Worm (Caenorhabditis elegans): Measurements from ENCODE around the gene unc-85.

Gene unc-85

DNA sequence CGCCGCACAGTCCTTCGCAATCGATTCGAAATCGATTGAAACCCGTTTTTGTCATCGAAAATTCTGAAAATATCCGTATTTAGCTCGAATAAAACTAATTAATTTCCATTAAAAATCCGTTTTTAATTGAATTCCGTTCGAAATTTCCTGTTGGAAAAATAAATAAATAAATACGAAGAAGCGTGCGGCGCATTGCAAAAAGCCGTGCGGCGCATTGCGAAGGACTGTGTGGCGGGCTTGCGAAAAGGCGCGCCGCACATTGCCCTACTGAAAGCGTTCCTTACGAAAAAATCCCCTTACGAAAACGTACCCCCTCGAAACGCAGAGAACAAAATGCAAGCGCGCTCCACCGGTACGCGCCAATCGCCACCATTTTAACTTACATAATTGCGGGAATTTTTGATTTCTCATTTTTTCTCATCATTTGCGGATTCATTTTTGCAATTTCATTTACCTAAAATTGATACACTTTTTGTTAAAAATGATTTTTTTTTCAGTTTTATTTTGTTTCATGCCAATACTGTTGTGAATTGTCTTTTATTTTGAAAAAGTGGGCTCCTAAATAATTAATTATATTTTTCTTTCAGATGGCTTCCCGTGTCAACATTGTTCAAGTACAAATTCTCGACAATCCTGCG is at the start of gene unc-85:
Gene unc-85 (plus strand): TSS at position 588 of the 638 bp plus-strand sequence.
- peak; percentile 45 for TF ChIP-seq fax-1 (tag; optimal IDR thresholded peaks at IDR 0.05)
- peak; percentile 41 for TF ChIP-seq fkh-6 (tag; optimal IDR thresholded peaks at IDR 0.05)
- peak; percentile 8 for TF ChIP-seq Y22D7AL.16 (tag; optimal IDR thresholded peaks at IDR 0.05)
- TF ChIP-seq K09A11.1 (tag; optimal IDR thresholded peaks at IDR 0.05; ENCODE audit: insufficient read depth): peak; percentile 3
- peak; percentile 65 for TF ChIP-seq hlh-8 (tag; optimal IDR thresholded peaks at IDR 0.05)
- peak; percentile 35 for TF ChIP-seq lin-11 (tag; optimal IDR thresholded peaks at IDR 0.05)
- peak; percentile 3 for TF ChIP-seq C38D4.7 (GFP tag; optimal IDR thresholded peaks at IDR 0.05)
- peak; percentile 19 for TF ChIP-seq ets-4 (tag; optimal IDR thresholded peaks at IDR 0.05)
- TF ChIP-seq ceh-2 (tag; optimal IDR thresholded peaks at IDR 0.05): peak; percentile 66
- peak; percentile 73 for TF ChIP-seq ceh-18 (tag; optimal IDR thresholded peaks at IDR 0.05)
- TF ChIP-seq ceh-48 (tag; optimal IDR thresholded peaks at IDR 0.05): peak; percentile 16
- peak; percentile 85 for TF ChIP-seq ref-2 (tag; optimal IDR thresholded peaks at IDR 0.05)
- peak; percentile 60 for TF ChIP-seq ttx-3 (tag; optimal IDR thresholded peaks at IDR 0.05)
- TF ChIP-seq lim-6 (tag; optimal IDR thresholded peaks at IDR 0.05): peak; percentile 35
- TF ChIP-seq ceh-34 (tag; optimal IDR thresholded peaks at IDR 0.05): peak; percentile 75
- TF ChIP-seq ceh-6 (GFP tag; optimal IDR thresholded peaks at IDR 0.05): peak; percentile 44
- peak; percentile 73 for TF ChIP-seq C08G9.2 (tag; optimal IDR thresholded peaks at IDR 0.05)
- peak; percentile 26 for TF ChIP-seq eyg-1 (tag; optimal IDR thresholded peaks at IDR 0.05)
- peak; percentile 61 for TF ChIP-seq ceh-19 (GFP tag; optimal IDR thresholded peaks at IDR 0.05)
- peak; percentile 70 for TF ChIP-seq unc-42 (tag; optimal IDR thresholded peaks at IDR 0.05)
- peak; percentile 91 for TF ChIP-seq tbx-2 (tag; optimal IDR thresholded peaks at IDR 0.05)
- peak; percentile 55 for TF ChIP-seq rnt-1 (tag; optimal IDR thresholded peaks at IDR 0.05)
- peak; percentile 51 for TF ChIP-seq ztf-16 (tag; optimal IDR thresholded peaks at IDR 0.05)
- TF ChIP-seq dmd-4 (tag; optimal IDR thresholded peaks at IDR 0.05; ENCODE audit: borderline replicate concordance): peak; percentile 64
- TF ChIP-seq F13H6.1 (tag; optimal IDR thresholded peaks at IDR 0.05): peak; percentile 60
- TF ChIP-seq che-1 (tag; optimal IDR thresholded peaks at IDR 0.05): peak; percentile 51
- TF ChIP-seq ceh-14 (tag; optimal IDR thresholded peaks at IDR 0.05): peak; percentile 91
- peak; percentile 60 for TF ChIP-seq pqm-1 (tag; optimal IDR thresholded peaks at IDR 0.05)
- TF ChIP-seq sox-4 (tag; optimal IDR thresholded peaks at IDR 0.05): peak; percentile 63
- TF ChIP-seq ceh-31 (tag; optimal IDR thresholded peaks at IDR 0.05): peak; percentile 86
- peak; percentile 77 for TF ChIP-seq unc-86 (tag; optimal IDR thresholded peaks at IDR 0.05)
- TF ChIP-seq gmeb-2 (tag; optimal IDR thresholded peaks at IDR 0.05): peak; percentile 59
- peak; percentile 78 for TF ChIP-seq nfya-1 (tag; optimal IDR thresholded peaks at IDR 0.05)
- TF ChIP-seq tbx-7 (tag; optimal IDR thresholded peaks at IDR 0.05): peak; percentile 41
- TF ChIP-seq pha-2 (tag; optimal IDR thresholded peaks at IDR 0.05): peak; percentile 17
- TF ChIP-seq zip-5 (tag; optimal IDR thresholded peaks at IDR 0.05): peak; percentile 56
- TF ChIP-seq pat-9 (tag; optimal IDR thresholded peaks at IDR 0.05): peak; percentile 33
- 0 out of 2 replicates have a peak, but pooled peaks have one; percentile 20 for TF ChIP-seq unc-3 (GFP tag; conservative IDR thresholded peaks at IDR 0.05)
- peak; percentile 73 for TF ChIP-seq unc-3 (tag; optimal IDR thresholded peaks at IDR 0.05)
- peak; percentile 47 for TF ChIP-seq T23F11.4 (GFP tag; optimal IDR thresholded peaks at IDR 0.05)

ce11 chrII:4655834-4656233 is 46.0 kb upstream of the unc-85 start, which contains the start of gene fut-6:
fut-6 (minus strand) TSS chrII:4655934.
- TF ChIP-seq fkh-6 (tag; optimal IDR thresholded peaks at IDR 0.05): no peak
- TF ChIP-seq ttx-3 (tag; optimal IDR thresholded peaks at IDR 0.05): no peak
- TF ChIP-seq unc-3 (GFP tag; conservative IDR thresholded peaks at IDR 0.05): no peak
- TF ChIP-seq unc-3 (tag; optimal IDR thresholded peaks at IDR 0.05): no peak
- TF ChIP-seq ceh-48 (tag; optimal IDR thresholded peaks at IDR 0.05): no peak
- TF ChIP-seq unc-86 (tag; optimal IDR thresholded peaks at IDR 0.05): no peak
- no peak for TF ChIP-seq K02D7.2 (tag; optimal IDR thresholded peaks at IDR 0.05)
- TF ChIP-seq ceh-9 (tag; optimal IDR thresholded peaks at IDR 0.05): no peak
- TF ChIP-seq unc-42 (tag; optimal IDR thresholded peaks at IDR 0.05): no peak
- TF ChIP-seq ets-4 (tag; optimal IDR thresholded peaks at IDR 0.05): no peak
- no peak for TF ChIP-seq lin-11 (tag; optimal IDR thresholded peaks at IDR 0.05)
- no peak for TF ChIP-seq ceh-19 (GFP tag; optimal IDR thresholded peaks at IDR 0.05)
- no peak for TF ChIP-seq Y22D7AL.16 (tag; optimal IDR thresholded peaks at IDR 0.05)
- TF ChIP-seq pag-3 (tag; optimal IDR thresholded peaks at IDR 0.05; ENCODE audit: borderline replicate concordance): no peak
- TF ChIP-seq elt-2 (tag; optimal IDR thresholded peaks at IDR 0.05): no peak
- TF ChIP-seq pqm-1 (tag; optimal IDR thresholded peaks at IDR 0.05): no peak
- TF ChIP-seq lim-6 (tag; optimal IDR thresholded peaks at IDR 0.05): no peak
- no peak for TF ChIP-seq unc-55 (GFP tag; optimal IDR thresholded peaks at IDR 0.05)
- no peak for TF ChIP-seq ama-1 (optimal IDR thresholded peaks at IDR 0.05)

Data from whole organism, late embryonic.